Worm (Caenorhabditis elegans) whole organism, early embryonic: ENCODE measurements around the gene clec-40.

Experiments
- B0310.2 ChIP-seq: sonication (generic microtip); optimal IDR thresholded peaks from 2 replicates; lab custom pipeline; 2016; ENCODE audit warnings: mild to moderate bottlenecking, missing genetic modification characterization, missing compliant biosample characterization
- F13C5.2 ChIP-seq: sonication (generic microtip); optimal IDR thresholded peaks from 2 replicates; lab custom pipeline; 2017; ENCODE audit warnings: mild to moderate bottlenecking, missing genetic modification characterization, inconsistent platforms, missing compliant biosample characterization
- aly-1 ChIP-seq: sonication (generic microtip); optimal IDR thresholded peaks from 2 replicates; lab custom pipeline; 2016; ENCODE audit warnings: missing genetic modification characterization, missing compliant biosample characterization
- ama-1 ChIP-seq: fragments of 150-350 bp; optimal IDR thresholded peaks from 2 replicates; lab custom pipeline; 2014
- ceh-13 ChIP-seq: fragments of 200-800 bp; sonication (Bioruptor generic); optimal IDR thresholded peaks from 2 replicates; lab custom pipeline; 2018; ENCODE audit warnings: mild to moderate bottlenecking, missing genetic modification characterization, missing compliant biosample characterization
- ceh-36 ChIP-seq: sonication (generic microtip); optimal IDR thresholded peaks from 2 replicates; lab custom pipeline; 2016; ENCODE audit warnings: missing genetic modification characterization, inconsistent platforms, missing compliant biosample characterization
- ets-7 ChIP-seq: sonication (generic microtip); optimal IDR thresholded peaks from 2 replicates; lab custom pipeline; 2016; ENCODE audit warnings: missing genotype, missing genetic modification characterization, missing compliant biosample characterization
- flt-1 ChIP-seq: fragments of 200-800 bp; sonication (Bioruptor generic); IDR thresholded peaks from 2 replicates; pipeline ENCODE4 v1.3.6; 2022; ENCODE audit warnings: missing genetic modification characterization, missing compliant biosample characterization
- hmbx-1 ChIP-seq: sonication (generic microtip); optimal IDR thresholded peaks from 2 replicates; lab custom pipeline; 2016; ENCODE audit warnings: mild to moderate bottlenecking, missing genetic modification characterization, missing compliant biosample characterization
- hmg-4 ChIP-seq: fragments of 200-800 bp; sonication (Bioruptor generic); optimal IDR thresholded peaks from 2 replicates; lab custom pipeline; 2018; ENCODE audit warnings: mild to moderate bottlenecking, missing genetic modification characterization, missing compliant biosample characterization
- hnd-1 ChIP-seq: sonication (generic microtip); optimal IDR thresholded peaks from 2 replicates; lab custom pipeline; 2016; ENCODE audit warnings: missing genetic modification characterization, missing compliant biosample characterization
- pes-1 ChIP-seq: fragments of 200-800 bp; sonication (Bioruptor generic); IDR thresholded peaks from 2 replicates; pipeline ENCODE4 v1.3.6; 2022; ENCODE audit warnings: missing genetic modification reagents, missing genetic modification characterization, missing compliant biosample characterization
- scrt-1 ChIP-seq: fragments of 200-800 bp; sonication (Bioruptor generic); IDR thresholded peaks from 2 replicates; pipeline ENCODE4 v1.3.6; 2022; ENCODE audit warnings: missing genetic modification characterization, missing compliant biosample characterization
- sea-1 ChIP-seq: fragments of 200-800 bp; sonication (Bioruptor generic); conservative IDR thresholded peaks from 2 replicates; pipeline ENCODE4 v1.3.6; 2022; ENCODE audit warnings: missing genetic modification characterization, missing compliant biosample characterization
- tbx-11 ChIP-seq: fragments of 200-800 bp; sonication (Bioruptor generic); IDR thresholded peaks from 2 replicates; pipeline ENCODE4 v1.3.6; 2022; ENCODE audit warnings: missing genetic modification characterization, missing compliant biosample characterization
- tbx-37 ChIP-seq: fragments of 200-800 bp; sonication (Bioruptor generic); conservative IDR thresholded peaks from 2 replicates; pipeline ENCODE4 v1.3.6; 2022; ENCODE audit warnings: missing genetic modification reagents, missing genetic modification characterization, missing compliant biosample characterization
- tra-4 ChIP-seq: sonication (generic microtip); optimal IDR thresholded peaks from 2 replicates; lab custom pipeline; 2017; ENCODE audit warnings: missing genetic modification characterization, missing compliant biosample characterization

Gene clec-40

DNA sequence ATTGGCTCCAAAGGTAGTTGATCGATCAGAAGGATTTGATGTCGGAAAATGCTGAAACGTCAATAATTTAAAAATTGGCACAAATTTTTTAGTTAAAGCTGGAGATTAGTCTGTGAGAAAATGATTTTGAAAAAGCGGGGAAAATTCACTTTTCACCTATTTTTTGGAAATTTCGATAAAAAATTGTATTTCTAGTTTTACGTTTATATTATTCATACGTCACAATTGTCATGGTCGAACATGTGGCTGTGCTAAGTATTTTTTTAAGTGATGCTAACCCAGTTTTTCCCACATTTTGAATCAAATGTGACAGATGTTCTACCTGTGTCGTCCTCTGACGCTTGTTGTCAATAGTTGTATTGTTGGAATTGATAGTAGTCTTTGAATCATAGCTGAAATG lies 38.7 kb upstream of the clec-40 start:
- TF ChIP-seq B0310.2 (tag; lab: Kevin White, UChicago) (no peak), tbx-37 (GFP tag; lab: Robert Waterston, UW) (no peak), pes-1 (no peak)

DNA sequence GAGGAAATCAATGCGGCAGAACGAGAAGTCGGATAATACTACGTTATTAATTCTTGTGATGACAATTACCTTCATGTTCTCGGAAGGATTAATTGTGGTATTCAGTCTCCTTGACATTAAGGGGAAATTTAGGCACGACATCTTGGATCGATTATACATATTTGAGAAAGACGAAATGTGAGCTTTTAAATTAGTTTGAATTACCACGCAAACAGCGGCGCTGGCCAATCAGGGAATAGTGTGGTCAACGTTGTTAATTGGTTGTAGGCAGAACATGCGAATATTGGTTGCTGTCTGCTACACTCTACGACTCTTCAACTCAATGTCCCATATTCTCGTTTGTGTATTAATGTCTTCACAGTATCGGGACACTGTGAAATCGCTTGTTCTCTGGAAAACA lies 34.1 kb upstream of the clec-40 start, which contains the start of gene F49A5.10:
TSS of gene F49A5.10 (plus strand) at position 301 of the 400 bp plus-strand sequence.
- TF ChIP-seq hmbx-1 (no peak), pes-1 (no peak)

DNA sequence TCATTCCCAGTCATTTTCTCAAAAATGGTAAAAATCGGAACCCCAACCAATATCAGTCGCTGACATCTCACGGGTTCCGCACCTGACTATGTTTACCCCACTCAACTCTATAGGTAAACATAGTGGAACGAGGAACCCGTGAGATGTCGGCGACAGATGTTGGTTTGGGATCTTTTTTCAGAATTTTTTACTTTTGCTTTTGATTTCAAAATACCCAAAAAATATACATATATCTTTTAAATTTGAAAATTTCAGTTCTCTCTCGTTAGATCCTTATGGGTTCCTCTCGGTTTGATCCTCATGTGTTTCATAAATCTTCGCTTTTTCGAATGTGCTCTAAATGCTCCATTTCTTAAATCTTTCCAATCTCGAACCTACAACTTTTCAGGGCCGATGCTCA lies 32.8 kb upstream of the clec-40 start, which contains the start of gene srw-23:
TSS of gene srw-23 (plus strand) at position 301 of the 400 bp plus-strand sequence.
- TF ChIP-seq pes-1 (no peak), ceh-13 (GFP tag; lab: Kevin White, UChicago) (no peak), F13C5.2 (tag; lab: Kevin White, UChicago) (no peak), aly-1 (tag; lab: Kevin White, UChicago) (no peak), hmg-4 (GFP tag; lab: Kevin White, UChicago) (no peak), hmbx-1 (no peak), ceh-36 (no peak), B0310.2 (tag; lab: Kevin White, UChicago) (no peak), hnd-1 (tag; lab: Kevin White, UChicago) (no peak), ama-1 (lab: Kevin White, UChicago) (no peak), sea-1 (no peak), tbx-11 (GFP tag; lab: Robert Waterston, UW) (no peak)

DNA sequence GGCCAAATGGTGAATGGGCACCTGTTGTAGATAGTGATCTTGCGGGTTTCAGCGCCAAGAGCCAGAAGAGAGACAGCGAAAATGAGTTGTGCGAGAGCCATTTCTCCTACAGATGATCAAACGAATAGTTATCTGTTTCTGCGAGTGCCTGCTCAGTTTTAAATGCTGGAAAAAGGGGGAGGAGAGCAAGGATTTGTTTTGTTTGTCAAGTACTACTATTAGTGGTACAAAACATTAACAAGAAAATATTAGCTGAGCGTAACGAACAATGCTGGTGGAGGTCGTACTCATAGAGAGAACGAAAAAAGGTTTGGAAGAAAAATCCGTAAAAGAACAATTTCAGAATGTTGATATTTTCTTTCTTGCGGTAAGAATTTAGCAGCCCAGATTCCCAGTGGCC lies 30.5 kb upstream of the clec-40 start, which contains the start of gene thn-4:
TSS of gene thn-4 (minus strand) at position 101 of the 400 bp plus-strand sequence.
- TF ChIP-seq hnd-1 (tag; lab: Kevin White, UChicago) (no peak), ceh-36 (no peak), tra-4 (tag; lab: Kevin White, UChicago) (no peak), F13C5.2 (tag; lab: Kevin White, UChicago) (no peak), B0310.2 (tag; lab: Kevin White, UChicago) (no peak), tbx-11 (GFP tag; lab: Robert Waterston, UW) (no peak), hmbx-1 (no peak), ama-1 (lab: Kevin White, UChicago) (no peak), ets-7 (tag; lab: Kevin White, UChicago) (no peak), hmg-4 (GFP tag; lab: Kevin White, UChicago) (no peak), flt-1 (GFP tag; lab: Robert Waterston, UW) (no peak), pes-1 (no peak), tbx-37 (GFP tag; lab: Robert Waterston, UW) (no peak), ceh-13 (GFP tag; lab: Kevin White, UChicago) (no peak), sea-1 (no peak), aly-1 (tag; lab: Kevin White, UChicago) (no peak), scrt-1 (GFP tag; lab: Robert Waterston, UW) (no peak)

DNA sequence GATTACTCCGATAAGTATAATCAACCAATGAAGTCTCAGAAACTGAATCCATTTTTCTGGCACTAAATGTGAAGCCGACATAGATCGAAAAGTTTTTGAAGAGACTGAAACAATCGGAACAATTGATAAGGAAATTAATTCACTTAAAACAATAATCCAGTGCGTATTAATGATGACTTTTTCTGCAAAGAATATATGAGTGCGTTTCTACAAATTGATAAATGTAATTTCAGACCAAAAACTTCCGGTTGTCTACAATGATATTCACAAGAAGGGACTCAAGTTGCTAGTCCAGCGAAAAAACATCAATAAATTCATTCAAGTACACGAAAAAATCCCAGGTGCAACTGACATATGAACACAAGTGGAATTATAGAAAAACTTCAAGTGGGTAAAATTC lies 28.9 kb upstream of the clec-40 start, which contains the start of gene clec-33:
TSS of gene clec-33 (minus strand) at position 101 of the 400 bp plus-strand sequence.
- TF ChIP-seq sea-1 (no peak), ceh-13 (GFP tag; lab: Kevin White, UChicago) (no peak), ama-1 (lab: Kevin White, UChicago) (no peak), tbx-11 (GFP tag; lab: Robert Waterston, UW) (no peak), ets-7 (tag; lab: Kevin White, UChicago) (no peak), B0310.2 (tag; lab: Kevin White, UChicago) (no peak), tra-4 (tag; lab: Kevin White, UChicago) (no peak), F13C5.2 (tag; lab: Kevin White, UChicago) (no peak), hnd-1 (tag; lab: Kevin White, UChicago) (no peak), pes-1 (no peak), ceh-36 (no peak), scrt-1 (GFP tag; lab: Robert Waterston, UW) (no peak), hmbx-1 (no peak), flt-1 (GFP tag; lab: Robert Waterston, UW) (no peak), aly-1 (tag; lab: Kevin White, UChicago) (no peak), hmg-4 (GFP tag; lab: Kevin White, UChicago) (no peak), tbx-37 (GFP tag; lab: Robert Waterston, UW) (no peak)

DNA sequence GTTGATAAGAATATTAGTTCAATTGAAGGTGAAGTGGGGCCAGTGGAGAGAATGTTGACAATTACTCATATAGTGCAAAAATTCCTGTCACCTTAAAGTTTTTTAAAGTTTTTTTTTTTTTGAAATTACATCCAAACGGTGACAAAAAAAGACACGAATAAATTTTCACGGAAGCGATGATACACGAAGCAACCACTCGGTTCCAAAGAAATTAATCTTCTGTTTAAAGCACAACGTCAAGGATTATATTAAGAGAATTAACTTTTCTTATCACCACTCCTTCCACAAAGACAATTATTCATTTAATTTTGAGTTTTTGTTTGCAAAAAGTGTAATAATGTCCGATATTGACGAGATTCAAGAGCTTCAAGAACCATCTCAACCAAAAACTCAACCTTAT lies 24.5 kb upstream of the clec-40 start, which contains the start of gene clec-28:
TSS of gene clec-28 (plus strand) at position 301 of the 400 bp plus-strand sequence.
- TF ChIP-seq ets-7 (tag; lab: Kevin White, UChicago) (no peak), scrt-1 (GFP tag; lab: Robert Waterston, UW) (no peak), hmbx-1 (no peak), ceh-13 (GFP tag; lab: Kevin White, UChicago) (no peak), hnd-1 (tag; lab: Kevin White, UChicago) (no peak), sea-1 (no peak), ama-1 (lab: Kevin White, UChicago) (no peak), B0310.2 (tag; lab: Kevin White, UChicago) (no peak), tbx-11 (GFP tag; lab: Robert Waterston, UW) (no peak), pes-1 (no peak), ceh-36 (no peak), flt-1 (GFP tag; lab: Robert Waterston, UW) (no peak), F13C5.2 (tag; lab: Kevin White, UChicago) (no peak), tra-4 (tag; lab: Kevin White, UChicago) (no peak), hmg-4 (GFP tag; lab: Kevin White, UChicago) (no peak)

DNA sequence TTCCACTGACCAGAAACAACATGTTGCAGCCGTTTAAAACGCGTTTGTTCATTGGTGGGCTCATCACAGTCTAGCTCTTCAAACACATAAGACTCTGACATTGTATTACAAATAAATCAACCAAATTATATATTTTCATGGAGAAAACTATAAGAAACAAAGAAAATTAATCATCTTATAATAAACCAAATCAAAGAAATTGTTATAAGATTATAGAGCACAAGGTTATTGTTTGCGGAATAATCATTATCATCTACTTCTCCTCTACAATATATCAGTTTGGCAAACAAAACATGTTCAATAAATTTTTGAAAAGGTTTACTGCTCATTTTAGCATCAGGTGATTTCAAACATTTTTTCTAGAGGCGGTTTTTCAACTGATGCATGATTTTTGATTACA lies 20.9 kb upstream of the clec-40 start, which contains the start of the genes clec-32 and clec-24:
TSS of gene clec-32 (minus strand) at position 101 of the 400 bp plus-strand sequence.
TSS of gene clec-24 (plus strand) at position 294 of the 400 bp plus-strand sequence.
- TF ChIP-seq hmbx-1, result no peak
- no peak for TF ChIP-seq F13C5.2 (tag; lab: Kevin White, UChicago)
- no peak for TF ChIP-seq pes-1
- TF ChIP-seq flt-1 (GFP tag; lab: Robert Waterston, UW), result no peak
- TF ChIP-seq ceh-13 (GFP tag; lab: Kevin White, UChicago), result no peak
- no peak for TF ChIP-seq hnd-1 (tag; lab: Kevin White, UChicago)
- TF ChIP-seq tbx-11 (GFP tag; lab: Robert Waterston, UW), result no peak
- no peak for TF ChIP-seq ama-1 (lab: Kevin White, UChicago)
- no peak for TF ChIP-seq aly-1 (tag; lab: Kevin White, UChicago)
- no peak for TF ChIP-seq ets-7 (tag; lab: Kevin White, UChicago)
